Fruit fly (Drosophila melanogaster): ENCODE data around the gene lft.

The lft gene

DNA sequence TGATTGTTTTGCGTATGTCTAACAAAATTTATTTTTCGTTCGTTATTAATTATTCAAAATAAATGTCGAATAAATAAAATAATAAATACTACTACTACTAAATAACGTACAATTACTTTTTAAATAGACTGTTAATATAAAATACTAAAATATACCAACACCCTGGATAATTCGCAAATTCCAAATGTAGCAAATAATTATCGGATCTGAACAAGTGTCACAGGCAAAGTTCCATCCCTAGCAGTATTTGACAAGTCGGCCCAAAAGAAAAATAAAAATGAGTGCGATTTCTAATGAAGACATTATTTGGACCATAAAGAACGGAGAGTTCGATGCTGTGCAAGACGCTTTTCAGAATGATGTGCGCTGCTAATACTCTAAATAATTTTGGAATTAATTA is 22.9 kb upstream of the lft start, which contains the start of gene CG31715 (continued):
- TF ChIP-seq CG32767 (GFP tag; IDR thresholded peaks at IDR 0.05) (no peak), NfI (GFP tag; optimal IDR thresholded peaks at IDR 0.05) (no peak), ranshi (GFP tag; IDR thresholded peaks at IDR 0.05) (peak; percentile 53; the same call in 1 of the 2 replicates), gfzf (GFP tag; optimal IDR thresholded peaks at IDR 0.05) (peak; percentile 34), CG1233 (GFP tag; optimal IDR thresholded peaks at IDR 0.05) (no peak), HHEX (GFP tag; optimal IDR thresholded peaks at IDR 0.05) (no peak), CG12236 (GFP tag; optimal IDR thresholded peaks at IDR 0.05) (no peak), slp2 (GFP tag; optimal IDR thresholded peaks at IDR 0.05) (no peak), ash1 (GFP tag; optimal IDR thresholded peaks at IDR 0.05) (no peak), Hey (tag; optimal IDR thresholded peaks at IDR 0.05) (no peak), NFAT (GFP tag; IDR thresholded peaks at IDR 0.05) (no peak), CG9609 (GFP tag; optimal IDR thresholded peaks at IDR 0.05) (no peak), CTCF (GFP tag; optimal IDR thresholded peaks at IDR 0.05) (no peak), bsh (GFP tag; optimal IDR thresholded peaks at IDR 0.05) (peak in 1 of 2 experiments; percentile 7), CG31441 (GFP tag; IDR thresholded peaks at IDR 0.05) (peak; percentile 16; the same call in 1 of the 2 replicates), HLH4C (GFP tag; IDR thresholded peaks at IDR 0.05; ENCODE audit: partially characterized antibody) (no peak), ci (GFP tag; IDR thresholded peaks at IDR 0.05) (no peak), CG32532 (GFP tag; IDR thresholded peaks at IDR 0.05) (peak; percentile 58; the same call in 1 of the 2 replicates), CG2678 (tag; optimal IDR thresholded peaks at IDR 0.05) (no peak), cg (GFP tag; optimal IDR thresholded peaks at IDR 0.05) (no peak), Elba2 (GFP tag; optimal IDR thresholded peaks at IDR 0.05) (no peak), sr (GFP tag; IDR thresholded peaks at IDR 0.05) (no peak), CoRest (tag; optimal IDR thresholded peaks at IDR 0.05) (peak; percentile 0), Gsc (GFP tag; IDR thresholded peaks at IDR 0.05) (no peak), Hmr (GFP tag; optimal IDR thresholded peaks at IDR 0.05) (no peak), Atf3 (GFP tag; optimal IDR thresholded peaks at IDR 0.05) (no peak), CkIIα-i1 (GFP tag; IDR thresholded peaks at IDR 0.05) (no peak), CG13296 (GFP tag; optimal IDR thresholded peaks at IDR 0.05) (no peak), CG12659 (GFP tag; optimal IDR thresholded peaks at IDR 0.05) (peak; percentile 23), nmo (GFP tag; optimal IDR thresholded peaks at IDR 0.05) (no peak), HmgZ (tag; optimal IDR thresholded peaks at IDR 0.05) (no peak), gt (GFP tag; IDR thresholded peaks at IDR 0.05) (no peak), CG16813 (GFP tag; IDR thresholded peaks at IDR 0.05; ENCODE audit: partially characterized antibody) (peak; percentile 47; the same call in 1 of the 3 replicates), ewg (GFP tag; optimal IDR thresholded peaks at IDR 0.05) (no peak), stwl (tag; optimal IDR thresholded peaks at IDR 0.05) (peak; percentile 56), Rfx (GFP tag; IDR thresholded peaks at IDR 0.05) (no peak), Vsx1 (GFP tag; optimal IDR thresholded peaks at IDR 0.05) (no peak), CG9817 (tag; optimal IDR thresholded peaks at IDR 0.05) (no peak), z (GFP tag; IDR thresholded peaks at IDR 0.05) (no peak), Adf1 (GFP tag; IDR thresholded peaks at IDR 0.05) (no peak), chinmo (GFP tag; IDR thresholded peaks at IDR 0.05; ENCODE audit: partially characterized antibody) (no peak), pum (GFP tag; optimal IDR thresholded peaks at IDR 0.05) (no peak), CrebB (tag; optimal IDR thresholded peaks at IDR 0.05) (no peak), peb (GFP tag; IDR thresholded peaks at IDR 0.05) (no peak), CG8089 (GFP tag; optimal IDR thresholded peaks at IDR 0.05) (no peak), cad (GFP tag; optimal IDR thresholded peaks at IDR 0.05) (no peak), CG9797 (GFP tag; optimal IDR thresholded peaks at IDR 0.05) (no peak), CG1529 (GFP tag; optimal IDR thresholded peaks at IDR 0.05) (no peak), CG17912 (GFP tag; optimal IDR thresholded peaks at IDR 0.05) (no peak), CG3065 (GFP tag; optimal IDR thresholded peaks at IDR 0.05) (no peak), sens (GFP tag) (peak; percentile 77), GATAe (GFP tag; conservative IDR thresholded peaks at IDR 0.05) (no peak)

Measured in whole organism, embryonic.